Fruit fly (Drosophila melanogaster): ENCODE data around the gene Tk.
A peak's percentile ranks its signal among the peaks of the same experiment; 100 is the strongest.

Gene Tk

DNA sequence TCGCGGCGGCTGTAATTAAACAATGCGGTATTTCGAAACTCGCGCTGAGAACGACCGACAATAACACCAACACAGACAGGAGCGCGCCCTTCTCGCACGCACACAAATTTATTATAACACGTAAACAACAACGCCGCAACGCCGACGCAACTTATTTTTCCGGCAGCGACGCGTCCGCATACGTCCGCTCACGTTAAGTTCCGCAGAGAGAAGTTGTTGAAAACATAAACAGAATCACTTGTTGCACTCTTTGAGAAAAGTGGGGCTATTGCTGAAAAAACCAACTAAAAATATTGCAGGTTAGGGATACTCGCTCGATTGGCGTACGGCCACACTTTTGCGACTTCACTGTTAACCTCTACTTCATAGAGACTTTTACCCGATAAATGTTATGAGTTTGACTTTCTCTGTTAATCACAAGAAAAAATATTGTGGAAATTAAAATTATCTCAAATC is 56.3 kb downstream of the Tk start, which contains the start of gene Cad87A (continued):
- TF ChIP-seq Jarid2 (GFP tag; optimal IDR thresholded peaks at IDR 0.05) (peak; percentile 96), Atf3 (GFP tag; optimal IDR thresholded peaks at IDR 0.05) (no peak), zfh1 (GFP tag; IDR thresholded peaks at IDR 0.05) (no peak), Atf6 (GFP tag; IDR thresholded peaks at IDR 0.05) (no peak), CG13296 (GFP tag; optimal IDR thresholded peaks at IDR 0.05) (peak; percentile 45), CG12219 (GFP tag; optimal IDR thresholded peaks at IDR 0.05) (peak; percentile 9), fd64A (GFP tag; optimal IDR thresholded peaks at IDR 0.05) (peak; percentile 61), CG17359 (tag; optimal IDR thresholded peaks at IDR 0.05) (peak; percentile 23), lab (GFP tag; optimal IDR thresholded peaks at IDR 0.05) (peak; percentile 51), Xbp1 (GFP tag; optimal IDR thresholded peaks at IDR 0.05) (no peak), CG2712 (tag; optimal IDR thresholded peaks at IDR 0.05) (peak; percentile 28), wek (GFP tag; optimal IDR thresholded peaks at IDR 0.05) (peak; percentile 67), CG7745 (tag; optimal IDR thresholded peaks at IDR 0.05) (peak; percentile 38), toy (GFP tag; IDR thresholded peaks at IDR 0.05) (no peak), repo (GFP tag; optimal IDR thresholded peaks at IDR 0.05) (peak; percentile 58), CG1603 (tag; optimal IDR thresholded peaks at IDR 0.05) (peak; percentile 49), Dek (tag; optimal IDR thresholded peaks at IDR 0.05) (no peak), oc (tag; optimal IDR thresholded peaks at IDR 0.05) (peak; percentile 45), CG12769 (tag; optimal IDR thresholded peaks at IDR 0.05) (peak; percentile 52), MTF-1 (GFP tag; optimal IDR thresholded peaks at IDR 0.05; ENCODE audit: borderline replicate concordance) (peak; percentile 58), CG8290 (GFP tag; optimal IDR thresholded peaks at IDR 0.05) (no peak), CG8290 (tag; optimal IDR thresholded peaks at IDR 0.05) (peak in 1 of 2 experiments; percentile 65), HHEX (GFP tag; optimal IDR thresholded peaks at IDR 0.05) (peak; percentile 13), CG10543 (GFP tag; optimal IDR thresholded peaks at IDR 0.05) (peak; percentile 69), mam (GFP tag; optimal IDR thresholded peaks at IDR 0.05) (no peak), sens (GFP tag) (peak; percentile 77), CG16863 (GFP tag; optimal IDR thresholded peaks at IDR 0.05) (no peak), Ssrp (tag; optimal IDR thresholded peaks at IDR 0.05) (no peak), CG34224 (GFP tag; IDR thresholded peaks at IDR 0.05; ENCODE audit: partially characterized antibody) (no peak), CG6813 (GFP tag; optimal IDR thresholded peaks at IDR 0.05) (peak; percentile 11), CG17829 (tag; optimal IDR thresholded peaks at IDR 0.05) (peak; percentile 69), CG13424 (tag; optimal IDR thresholded peaks at IDR 0.05) (no peak), Adf1 (GFP tag; IDR thresholded peaks at IDR 0.05) (no peak), nerfin-1 (tag; optimal IDR thresholded peaks at IDR 0.05) (peak; percentile 65), CG8281 (tag; optimal IDR thresholded peaks at IDR 0.05) (peak; percentile 7), D19B (GFP tag; optimal IDR thresholded peaks at IDR 0.05) (no peak), Dbx (GFP tag; IDR thresholded peaks at IDR 0.05) (no peak), gro (GFP tag; optimal IDR thresholded peaks at IDR 0.05) (peak; percentile 82), CG15269 (tag; optimal IDR thresholded peaks at IDR 0.05) (no peak), Dp (GFP tag; optimal IDR thresholded peaks at IDR 0.05) (peak; percentile 53), CG7372 (GFP tag; IDR thresholded peaks at IDR 0.05) (no peak), grn (GFP tag; optimal IDR thresholded peaks at IDR 0.05) (no peak), CG2116 (GFP tag; optimal IDR thresholded peaks at IDR 0.05) (no peak), ewg (GFP tag; optimal IDR thresholded peaks at IDR 0.05) (peak; percentile 13), NC2β (GFP tag; optimal IDR thresholded peaks at IDR 0.05) (peak; percentile 39), B-H2 (GFP tag; optimal IDR thresholded peaks at IDR 0.05) (peak; percentile 6), p53 (GFP tag; optimal IDR thresholded peaks at IDR 0.05) (peak; percentile 57), CG17912 (GFP tag; optimal IDR thresholded peaks at IDR 0.05) (peak; percentile 12), CG1792 (GFP tag; optimal IDR thresholded peaks at IDR 0.05) (peak; percentile 2), disco-r (GFP tag; optimal IDR thresholded peaks at IDR 0.05) (no peak)
